Worm (Caenorhabditis elegans) whole organism, mixed stage, embryonic: ENCODE data around the gene F44G4.5.

ENCODE experiments used
- M03D4.4 ChIP-seq: sonication (generic microtip); optimal IDR thresholded peaks from 2 replicates; lab custom pipeline; 2017; ENCODE audit warnings: mild to moderate bottlenecking, missing genetic modification characterization, missing compliant biosample characterization
- blmp-1 ChIP-seq: fragments of 150-350 bp; optimal IDR thresholded peaks from 2 replicates; lab custom pipeline; 2014; ENCODE audit warnings: missing biosample characterization, missing genetic modification characterization
- ceh-39 ChIP-seq: fragments of 150-350 bp; optimal IDR thresholded peaks from 2 replicates; lab custom pipeline; 2014; ENCODE audit warnings: missing biosample characterization, missing genetic modification characterization
- ceh-43 ChIP-seq: fragments of 200-800 bp; sonication (Bioruptor generic); optimal IDR thresholded peaks from 2 replicates; lab custom pipeline; 2018; ENCODE audit warnings: mild to moderate bottlenecking, missing genetic modification characterization, moderate library complexity, missing compliant biosample characterization
- ceh-83 ChIP-seq: fragments of 200-800 bp; sonication (Bioruptor generic); optimal IDR thresholded peaks from 2 replicates; lab custom pipeline; 2018; ENCODE audit warnings: mild to moderate bottlenecking, missing genetic modification characterization, missing compliant biosample characterization
- ces-1 ChIP-seq: fragments of 150-350 bp; optimal IDR thresholded peaks from 2 replicates; lab custom pipeline; 2014; ENCODE audit warnings: missing biosample characterization, missing genetic modification reagents, missing genetic modification characterization
- cnd-1 ChIP-seq: fragments of 200-800 bp; sonication (Bioruptor generic); optimal IDR thresholded peaks from 2 replicates; lab custom pipeline; 2018; ENCODE audit warnings: mild to moderate bottlenecking, missing genetic modification characterization, missing compliant biosample characterization
- drap-1 ChIP-seq: fragments of 200-800 bp; sonication (Bioruptor generic); optimal IDR thresholded peaks from 3 replicates; lab custom pipeline; 2018; ENCODE audit warnings: mild to moderate bottlenecking, missing genetic modification characterization, missing compliant biosample characterization
- elt-1 ChIP-seq: sonication (generic microtip); optimal IDR thresholded peaks from 2 replicates; lab custom pipeline; 2017; ENCODE audit warnings: missing genetic modification characterization, mild to moderate bottlenecking, missing compliant biosample characterization, antibody characterized with exemption, moderate library complexity, borderline replicate concordance; ENCODE audit not compliant: insufficient read depth
- elt-3 ChIP-seq: fragments of 150-350 bp; optimal IDR thresholded peaks from 2 replicates; lab custom pipeline; 2014; ENCODE audit warnings: missing biosample characterization, missing genetic modification characterization
- flh-1 ChIP-seq: fragments of 200-800 bp; sonication (Bioruptor generic); optimal IDR thresholded peaks from 2 replicates; lab custom pipeline; 2018; ENCODE audit warnings: mild to moderate bottlenecking, missing genetic modification characterization, moderate library complexity, missing compliant biosample characterization
- ham-2 ChIP-seq: fragments of 200-800 bp; sonication (Bioruptor generic); optimal IDR thresholded peaks from 2 replicates; lab custom pipeline; 2018; ENCODE audit warnings: mild to moderate bottlenecking, missing genetic modification characterization, missing compliant biosample characterization
- lin-13 ChIP-seq: fragments of 150-350 bp; optimal IDR thresholded peaks from 2 replicates; lab custom pipeline; 2014; ENCODE audit warnings: missing biosample characterization, missing genetic modification characterization
- lin-32 ChIP-seq: fragments of 200-800 bp; sonication (Bioruptor generic); optimal IDR thresholded peaks from 2 replicates; lab custom pipeline; 2018; ENCODE audit warnings: mild to moderate bottlenecking, missing genetic modification characterization, missing compliant biosample characterization
- lsy-2 ChIP-seq: fragments of 150-350 bp; optimal IDR thresholded peaks from 2 replicates; lab custom pipeline; 2014; ENCODE audit warnings: missing biosample characterization, missing genetic modification characterization
- mab-5 ChIP-seq: fragments of 150-350 bp; optimal IDR thresholded peaks from 2 replicates; lab custom pipeline; 2014; ENCODE audit warnings: missing biosample characterization, missing genetic modification characterization
- mep-1 ChIP-seq: fragments of 150-350 bp; optimal IDR thresholded peaks from 2 replicates; lab custom pipeline; 2017; ENCODE audit warnings: missing biosample characterization, missing genetic modification reagents, missing genetic modification characterization, inconsistent platforms
- mls-2 ChIP-seq: sonication (generic microtip); optimal IDR thresholded peaks from 2 replicates; lab custom pipeline; 2016; ENCODE audit warnings: mild to moderate bottlenecking, missing genetic modification characterization, moderate library complexity, missing compliant biosample characterization
- nhr-2 ChIP-seq: fragments of 150-350 bp; optimal IDR thresholded peaks from 2 replicates; lab custom pipeline; 2014; ENCODE audit warnings: missing biosample characterization, missing genetic modification characterization
- nhr-237 ChIP-seq: fragments of 150-350 bp; optimal IDR thresholded peaks from 2 replicates; lab custom pipeline; 2014; ENCODE audit warnings: missing biosample characterization, missing genetic modification characterization
- nhr-28 ChIP-seq: fragments of 150-350 bp; optimal IDR thresholded peaks from 2 replicates; lab custom pipeline; 2014; ENCODE audit warnings: missing biosample characterization, missing genetic modification characterization
- nhr-76 ChIP-seq: sonication (generic microtip); optimal IDR thresholded peaks from 2 replicates; lab custom pipeline; 2017; ENCODE audit warnings: missing biosample characterization, missing genetic modification characterization
- pha-4 ChIP-seq: fragments of 150-350 bp; optimal IDR thresholded peaks from 2 replicates; lab custom pipeline; 2018; ENCODE audit warnings: missing biosample characterization, missing genetic modification reagents, missing genetic modification characterization
- sem-2 ChIP-seq: fragments of 200-800 bp; sonication (Bioruptor generic); optimal IDR thresholded peaks from 2 replicates; lab custom pipeline; 2018; ENCODE audit warnings: mild to moderate bottlenecking, missing genetic modification characterization, missing compliant biosample characterization
- snpc-4 ChIP-seq: fragments of 150-350 bp; optimal IDR thresholded peaks from 2 replicates; lab custom pipeline; 2014; ENCODE audit warnings: missing biosample characterization, missing genetic modification characterization
- sptf-1 ChIP-seq: sonication (generic microtip); optimal IDR thresholded peaks from 2 replicates; lab custom pipeline; 2017; ENCODE audit warnings: mild to moderate bottlenecking, missing genetic modification characterization, moderate library complexity, missing compliant biosample characterization
- unc-120 ChIP-seq: sonication (generic microtip); optimal IDR thresholded peaks from 2 replicates; lab custom pipeline; 2017; ENCODE audit warnings: missing genetic modification characterization, missing compliant biosample characterization; ENCODE audit not compliant: poor library complexity, severe bottlenecking
- unc-39 ChIP-seq: fragments of 150-350 bp; optimal IDR thresholded peaks from 2 replicates; lab custom pipeline; 2014; ENCODE audit warnings: missing biosample characterization, missing genetic modification characterization
- unc-62 ChIP-seq: fragments of 150-350 bp; optimal IDR thresholded peaks from 2 replicates; lab custom pipeline; 2014; ENCODE audit warnings: missing biosample characterization, missing genetic modification reagents, missing genetic modification characterization
- zip-8 ChIP-seq: fragments of 150-350 bp; optimal IDR thresholded peaks from 2 replicates; lab custom pipeline; 2014; ENCODE audit warnings: missing biosample characterization, missing genetic modification characterization
- ztf-11 ChIP-seq: fragments of 150-350 bp; optimal IDR thresholded peaks from 2 replicates; lab custom pipeline; 2014; ENCODE audit warnings: missing biosample characterization, missing genetic modification characterization

F44G4.5 gene

DNA sequence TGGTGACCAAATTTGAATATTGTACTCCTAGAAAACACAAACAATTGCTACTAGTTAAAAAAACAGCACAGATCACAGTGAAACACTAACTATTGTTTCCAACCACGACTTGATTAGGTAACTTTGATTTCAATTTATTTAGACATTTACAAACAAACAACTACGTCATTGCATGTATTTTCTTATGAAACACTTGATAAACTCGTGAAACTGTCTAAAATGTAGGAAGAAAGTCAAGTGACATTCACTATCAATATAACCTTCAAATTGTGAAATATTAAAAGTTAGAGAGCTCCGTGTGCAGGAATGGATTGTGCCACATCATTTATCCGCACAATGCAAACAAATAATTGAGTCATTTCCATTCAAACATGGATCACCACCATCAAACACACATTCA is 10.0 kb downstream of the F44G4.5 start:
- TF ChIP-seq unc-120 (tag; lab: Kevin White, UChicago): no peak
- TF ChIP-seq ceh-43 (GFP tag; lab: Kevin White, UChicago): no peak
- no peak for TF ChIP-seq unc-62 (GFP tag; lab: Kevin White, UChicago)
- TF ChIP-seq lsy-2 (tag; lab: Kevin White, UChicago): no peak
- TF ChIP-seq ceh-83 (GFP tag; lab: Kevin White, UChicago): no peak
- no peak for TF ChIP-seq ham-2 (GFP tag; lab: Kevin White, UChicago)
- TF ChIP-seq mab-5: no peak

- TF ChIP-seq unc-120 (tag; lab: Kevin White, UChicago) (no peak), sem-2 (GFP tag; lab: Kevin White, UChicago) (no peak), flh-1 (GFP tag; lab: Kevin White, UChicago) (no peak), drap-1 (GFP tag; lab: Kevin White, UChicago) (no peak), unc-62 (GFP tag; lab: Kevin White, UChicago) (no peak), nhr-237 (tag; lab: Kevin White, UChicago) (no peak), elt-3 (tag; lab: Kevin White, UChicago) (no peak), M03D4.4 (tag; lab: Kevin White, UChicago) (no peak), lin-13 (tag; lab: Kevin White, UChicago) (no peak), cnd-1 (no peak), mls-2 (no peak)
Measured at ce11 chrII:8989444-8989843, 10.8 kb downstream of the F44G4.5 start, which contains the start of gene C18E9.9. Gene C18E9.9 (minus strand): TSS chrII:8989544.

DNA sequence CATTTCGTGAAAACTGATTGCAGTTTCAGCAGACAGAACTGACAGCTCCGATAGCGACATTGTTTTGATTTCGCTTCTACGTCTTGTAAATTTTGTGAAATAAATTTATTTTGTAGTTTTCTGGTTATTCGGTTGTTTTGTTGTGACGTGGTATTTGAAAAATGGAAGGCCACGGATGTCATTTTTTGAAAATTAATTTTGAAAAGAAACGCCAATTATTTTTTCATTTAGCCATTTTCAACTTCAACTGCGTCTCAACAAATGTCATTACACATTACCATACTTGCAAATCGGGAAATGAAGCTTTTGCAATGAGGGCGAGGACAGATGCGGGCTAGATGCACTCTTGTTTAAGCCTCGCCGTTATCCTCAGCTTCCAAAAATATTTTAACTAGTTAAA is 12.3 kb downstream of the F44G4.5 start, which contains the start of gene C18E9.8:
Gene C18E9.8, minus strand, starts transcription at position 101 of the 400 bp plus-strand sequence.
- TF ChIP-seq sptf-1: no peak
- TF ChIP-seq nhr-76 (tag; lab: Kevin White, UChicago): no peak
- no peak for TF ChIP-seq flh-1 (GFP tag; lab: Kevin White, UChicago)
- no peak for TF ChIP-seq ceh-43 (GFP tag; lab: Kevin White, UChicago)
- no peak for TF ChIP-seq lin-13 (tag; lab: Kevin White, UChicago)
- no peak for TF ChIP-seq unc-39
- no peak for TF ChIP-seq ces-1 (GFP tag; lab: Kevin White, UChicago)
- TF ChIP-seq ceh-83 (GFP tag; lab: Kevin White, UChicago): no peak
- no peak for TF ChIP-seq lin-32 (GFP tag; lab: Kevin White, UChicago)
- TF ChIP-seq, all 35 proteins: peak for 0

DNA sequence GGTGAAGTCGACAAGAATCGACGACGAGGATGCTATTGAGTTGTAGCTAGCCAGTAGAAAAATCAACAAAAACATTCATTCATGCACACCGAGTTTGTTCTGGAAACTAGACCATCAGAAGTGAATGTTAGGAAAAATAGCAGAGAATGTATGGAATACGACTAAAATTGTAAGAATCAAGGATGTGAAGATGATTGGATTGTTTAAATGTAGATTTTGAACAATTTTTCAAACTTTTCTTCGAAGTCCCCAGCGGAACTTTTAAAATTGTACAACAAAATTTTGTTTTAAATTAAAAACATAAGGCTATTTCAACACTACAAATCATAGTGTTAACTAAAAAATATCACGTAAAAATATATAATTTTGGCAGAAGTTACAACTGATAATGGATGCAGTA is 17.5 kb downstream of the F44G4.5 start, which contains the start of gene C18E9.7:
Gene C18E9.7, minus strand, starts transcription at position 101 of the 400 bp plus-strand sequence.
- TF ChIP-seq unc-62 (GFP tag; lab: Kevin White, UChicago): no peak
- TF ChIP-seq elt-1 (tag; lab: Kevin White, UChicago): no peak
- TF ChIP-seq flh-1 (GFP tag; lab: Kevin White, UChicago): no peak
- TF ChIP-seq ztf-11 (tag; lab: Kevin White, UChicago): no peak
- no peak for TF ChIP-seq snpc-4
- TF ChIP-seq blmp-1 (tag; lab: Kevin White, UChicago): no peak
- no peak for TF ChIP-seq zip-8 (tag; lab: Kevin White, UChicago)
- TF ChIP-seq cnd-1: no peak
- TF ChIP-seq nhr-2 (tag; lab: Kevin White, UChicago): no peak
- no peak for TF ChIP-seq nhr-28 (tag; lab: Kevin White, UChicago)
- no peak for TF ChIP-seq nhr-237 (tag; lab: Kevin White, UChicago)
- TF ChIP-seq ham-2 (GFP tag; lab: Kevin White, UChicago): no peak
- no peak for TF ChIP-seq ces-1 (GFP tag; lab: Kevin White, UChicago)
- TF ChIP-seq ceh-39 (tag; lab: Kevin White, UChicago): no peak
- no peak for TF ChIP-seq sptf-1
- no peak for TF ChIP-seq pha-4 (tag; lab: Kevin White, UChicago)
- TF ChIP-seq ceh-43 (GFP tag; lab: Kevin White, UChicago): no peak

ce11 chrII:8973516-8974043 is 26.7 kb downstream of the F44G4.5 start, which contains the start of gene tomm-40:
Gene tomm-40 (minus strand): TSS chrII:8973566.
- TF ChIP-seq ces-1 (GFP tag; lab: Kevin White, UChicago) (peak; percentile 20), mep-1 (tag; lab: Kevin White, UChicago) (no peak), lsy-2 (tag; lab: Kevin White, UChicago) (peak; percentile 42)
